Worm (Caenorhabditis elegans) whole organism, L3 larva: ENCODE data around the gene sru-37.

Experiments
- ZK546.5 ChIP-seq: sonication (generic microtip); optimal IDR thresholded peaks from 2 replicates; lab custom pipeline; 2017; ENCODE audit warnings: missing biosample characterization, missing genetic modification characterization
- ama-1 ChIP-seq: fragments of 150-350 bp; optimal IDR thresholded peaks from 2 replicates; lab custom pipeline; 2018
- elt-2 ChIP-seq: sonication (generic microtip); optimal IDR thresholded peaks from 2 replicates; lab custom pipeline; 2016; ENCODE audit warnings: missing genetic modification reagents, mild to moderate bottlenecking, missing genetic modification characterization, missing compliant biosample characterization
- fos-1 ChIP-seq: fragments of 150-350 bp; optimal IDR thresholded peaks from 2 replicates; lab custom pipeline; 2014; ENCODE audit warnings: missing biosample characterization, missing genetic modification characterization
- jun-1 ChIP-seq: fragments of 150-350 bp; optimal IDR thresholded peaks from 2 replicates; lab custom pipeline; 2014; ENCODE audit warnings: missing biosample characterization, missing genetic modification reagents, missing genetic modification characterization
- mdl-1 ChIP-seq: fragments of 150-350 bp; optimal IDR thresholded peaks from 2 replicates; lab custom pipeline; 2014; ENCODE audit warnings: missing biosample characterization, missing genetic modification characterization
- nhr-23 ChIP-seq: fragments of 150-350 bp; optimal IDR thresholded peaks from 2 replicates; lab custom pipeline; 2014; ENCODE audit warnings: missing biosample characterization, missing genetic modification reagents, missing genetic modification characterization
- nhr-237 ChIP-seq: fragments of 150-350 bp; optimal IDR thresholded peaks from 2 replicates; lab custom pipeline; 2014; ENCODE audit warnings: missing biosample characterization, missing genetic modification characterization
- nhr-77 ChIP-seq: fragments of 150-350 bp; optimal IDR thresholded peaks from 2 replicates; lab custom pipeline; 2014; ENCODE audit warnings: missing biosample characterization, missing genetic modification characterization
- pha-4 ChIP-seq: fragments of 150-350 bp; optimal IDR thresholded peaks from 2 replicates; lab custom pipeline; 2014; ENCODE audit warnings: missing biosample characterization, missing genetic modification reagents, missing genetic modification characterization
- skn-1 ChIP-seq: fragments of 150-350 bp; optimal IDR thresholded peaks from 2 replicates; lab custom pipeline; 2014; ENCODE audit warnings: missing biosample characterization, missing genetic modification characterization
- zag-1 ChIP-seq: fragments of 150-350 bp; optimal IDR thresholded peaks from 2 replicates; lab custom pipeline; 2014; ENCODE audit warnings: missing biosample characterization, missing genetic modification characterization
- ztf-4 ChIP-seq: fragments of 150-350 bp; optimal IDR thresholded peaks from 2 replicates; lab custom pipeline; 2014; ENCODE audit warnings: missing biosample characterization, missing genetic modification characterization

DNA sequence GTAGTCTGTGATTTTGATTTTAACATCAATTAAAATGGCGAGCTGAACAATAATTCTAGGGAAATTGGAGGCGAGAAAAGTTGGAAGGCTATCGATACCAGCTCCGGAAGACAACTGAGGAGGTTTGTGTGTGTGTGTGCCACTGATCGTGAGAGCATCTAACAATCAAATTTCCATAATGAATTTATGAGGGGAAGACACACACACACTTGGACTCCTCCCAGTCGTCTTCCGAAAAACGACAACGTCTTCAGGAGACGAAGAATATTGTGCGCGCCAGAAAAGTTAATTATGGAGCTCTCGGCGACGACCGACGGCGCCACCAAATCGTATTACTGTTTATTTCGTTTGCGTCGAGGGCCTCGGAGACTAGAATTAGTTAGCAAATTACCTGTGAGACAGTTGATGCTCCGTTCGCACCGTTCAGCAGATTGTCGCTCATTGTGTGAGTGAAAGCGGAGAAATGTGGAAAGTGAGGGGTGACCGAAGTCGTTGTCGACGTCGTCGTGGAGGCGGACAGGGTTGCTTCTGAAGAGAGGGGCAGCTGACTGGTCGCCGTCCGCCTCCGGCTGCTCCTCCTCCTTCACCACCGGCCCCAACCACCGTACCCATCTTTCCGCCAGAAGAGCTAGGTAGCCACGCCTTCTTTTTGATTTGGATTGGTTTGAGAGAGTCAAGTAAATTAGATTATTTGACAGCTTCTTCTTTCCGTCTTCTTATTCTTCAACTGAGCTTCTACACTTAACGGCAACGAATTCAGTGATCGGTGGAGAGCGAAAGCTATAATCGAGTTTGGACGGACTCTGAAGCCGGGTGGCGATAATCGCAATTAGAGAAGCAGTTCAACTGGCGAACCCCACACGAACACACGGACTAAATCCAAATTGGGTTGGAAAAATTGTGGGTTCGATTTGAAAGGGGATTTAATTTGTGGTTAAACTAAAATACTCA, 36.2 kb upstream of the sru-37 start, which contains the start of gene unc-42:
- TF ChIP-seq skn-1 (tag; lab: Kevin White, UChicago) (no peak), ZK546.5 (tag; lab: Kevin White, UChicago) (no peak), pha-4 (tag; lab: Kevin White, UChicago) (no peak), nhr-77 (tag; lab: Kevin White, UChicago) (no peak), elt-2 (tag; lab: Kevin White, UChicago) (no peak), ama-1 (lab: Kevin White, UChicago) (no peak), fos-1 (tag; lab: Kevin White, UChicago) (no peak), ztf-4 (tag; lab: Kevin White, UChicago) (no peak), nhr-237 (no peak), nhr-23 (no peak), jun-1 (tag; lab: Kevin White, UChicago) (no peak), zag-1 (no peak), mdl-1 (tag; lab: Kevin White, UChicago) (no peak)
